Worm (Caenorhabditis elegans) whole organism, L4/young adult: Measurements from ENCODE around the gene F45D3.2.

ENCODE experiments used
- W03F9.2 ChIP-seq: fragments of 150-350 bp; optimal IDR thresholded peaks from 2 replicates; lab custom pipeline; 2014; ENCODE audit warnings: missing biosample characterization, missing genetic modification characterization
- him-1 ChIP-seq: sonication (generic microtip); optimal IDR thresholded peaks from 2 replicates; lab custom pipeline; 2016; ENCODE audit warnings: missing genotype, missing genetic modification reagents, missing genetic modification characterization, missing compliant biosample characterization

ce11 chrV:12549604-12550003 is 8.8 kb downstream of the F45D3.2 start:
- no peak for TF ChIP-seq him-1 (tag; lab: Kevin White, UChicago)
- TF ChIP-seq W03F9.2 (tag; lab: Kevin White, UChicago) = no peak
